Fruit fly (Drosophila melanogaster): ENCODE measurements around the gene Dhc1.

Dhc1 gene

DNA sequence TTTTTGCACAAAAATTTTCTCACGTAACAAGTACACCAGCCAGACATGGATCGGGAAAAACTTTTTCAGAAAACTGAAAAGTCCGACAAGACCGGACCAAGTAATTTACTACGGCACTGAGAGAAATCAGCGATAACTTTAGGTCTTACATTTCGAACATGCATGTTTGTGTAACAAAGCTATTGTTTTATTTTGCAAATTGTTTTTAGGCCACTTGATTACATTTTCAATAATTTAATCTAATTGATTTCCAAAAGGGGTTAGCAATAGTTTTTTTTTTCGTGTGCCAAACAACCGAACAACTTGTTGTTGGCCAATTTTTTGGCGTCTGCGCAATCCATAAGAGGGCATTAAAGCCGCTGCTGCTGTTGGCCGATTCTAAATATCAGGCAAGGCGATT lies 61.3 kb downstream of the Dhc1 start (continued):
- 0 out of 3 replicates have a peak, but pooled peaks have one; percentile 27 for TF ChIP-seq CG2889 (GFP tag; IDR thresholded peaks at IDR 0.05)
- peak; percentile 59 for TF ChIP-seq CG1792 (GFP tag; optimal IDR thresholded peaks at IDR 0.05)
- no peak for TF ChIP-seq toy (GFP tag; IDR thresholded peaks at IDR 0.05)
- no peak for TF ChIP-seq HmgD (GFP tag; optimal IDR thresholded peaks at IDR 0.05)
- no peak for TF ChIP-seq gsb (GFP tag; IDR thresholded peaks at IDR 0.05)
- no peak for TF ChIP-seq pfk (GFP tag; optimal IDR thresholded peaks at IDR 0.05)
- TF ChIP-seq slp2 (GFP tag; optimal IDR thresholded peaks at IDR 0.05) = peak; percentile 12
- TF ChIP-seq prd (optimal IDR thresholded peaks at IDR 0.05) = no peak
- peak; percentile 79 for TF ChIP-seq prd (GFP tag; IDR thresholded peaks at IDR 0.05)
- TF ChIP-seq wek (GFP tag; optimal IDR thresholded peaks at IDR 0.05) = no peak
- peak; percentile 75 for TF ChIP-seq dmrt99B (tag; optimal IDR thresholded peaks at IDR 0.05)
- TF ChIP-seq CG1529 (GFP tag; optimal IDR thresholded peaks at IDR 0.05) = no peak
- TF ChIP-seq schlank (tag; optimal IDR thresholded peaks at IDR 0.05) = peak; percentile 7
- no peak for TF ChIP-seq Jarid2 (GFP tag; optimal IDR thresholded peaks at IDR 0.05)
- TF ChIP-seq CG2199 (GFP tag; IDR thresholded peaks at IDR 0.05) = no peak
- no peak for TF ChIP-seq CG2129 (GFP tag; IDR thresholded peaks at IDR 0.05; ENCODE audit: partially characterized antibody)
- TF ChIP-seq CG2120 (GFP tag; optimal IDR thresholded peaks at IDR 0.05) = peak; percentile 71
- TF ChIP-seq p53 (GFP tag; optimal IDR thresholded peaks at IDR 0.05) = peak; percentile 4
- no peak for TF ChIP-seq Gsc (GFP tag; IDR thresholded peaks at IDR 0.05)
- peak; percentile 65 for TF ChIP-seq CG15514 (GFP tag; optimal IDR thresholded peaks at IDR 0.05)
- TF ChIP-seq CoRest (tag; optimal IDR thresholded peaks at IDR 0.05) = peak; percentile 28
- peak; percentile 55 for TF ChIP-seq sob (GFP tag; IDR thresholded peaks at IDR 0.05)
- TF ChIP-seq da (GFP tag; optimal IDR thresholded peaks at IDR 0.05) = no peak
- TF ChIP-seq HLH4C (GFP tag; IDR thresholded peaks at IDR 0.05; ENCODE audit: partially characterized antibody) = no peak
- TF ChIP-seq stwl (tag; optimal IDR thresholded peaks at IDR 0.05) = no peak
- TF ChIP-seq CG11093 (GFP tag; IDR thresholded peaks at IDR 0.05) = no peak
- peak; percentile 16 for TF ChIP-seq Dek (tag; optimal IDR thresholded peaks at IDR 0.05)
- peak; percentile 14 for TF ChIP-seq Atf-2 (GFP tag; optimal IDR thresholded peaks at IDR 0.05)
- TF ChIP-seq ssp (GFP tag; IDR thresholded peaks at IDR 0.05) = peak; percentile 54
- no peak for TF ChIP-seq CG11560 (tag; IDR thresholded peaks at IDR 0.05)
- no peak for TF ChIP-seq hkb (optimal IDR thresholded peaks at IDR 0.05)
- TF ChIP-seq hkb (GFP tag; IDR thresholded peaks at IDR 0.05) = peak; percentile 86
- no peak for TF ChIP-seq h (optimal IDR thresholded peaks at IDR 0.05)
- TF ChIP-seq CG10431 (GFP tag; optimal IDR thresholded peaks at IDR 0.05) = no peak
- no peak for TF ChIP-seq repo (GFP tag; optimal IDR thresholded peaks at IDR 0.05)
- TF ChIP-seq CG10267 (tag; optimal IDR thresholded peaks at IDR 0.05) = peak; percentile 41
- TF ChIP-seq CG10321 (GFP tag; IDR thresholded peaks at IDR 0.05) = no peak
- TF ChIP-seq abd-A (tag; optimal IDR thresholded peaks at IDR 0.05) = no peak
- no peak for TF ChIP-seq CG6791 (GFP tag; IDR thresholded peaks at IDR 0.05; ENCODE audit: partially characterized antibody)
- TF ChIP-seq bab2 (GFP tag; optimal IDR thresholded peaks at IDR 0.05) = peak; percentile 65
- TF ChIP-seq slou (GFP tag; optimal IDR thresholded peaks at IDR 0.05) = no peak
- peak; percentile 21 for TF ChIP-seq Atf3 (GFP tag; optimal IDR thresholded peaks at IDR 0.05)
- TF ChIP-seq Bdp1 (GFP tag; optimal IDR thresholded peaks at IDR 0.05) = peak; percentile 31
- no peak for TF ChIP-seq fu2 (GFP tag; optimal IDR thresholded peaks at IDR 0.05)
- peak; percentile 49 for TF ChIP-seq ind (GFP tag; optimal IDR thresholded peaks at IDR 0.05)
- peak; percentile 12 for TF ChIP-seq CG14710 (tag; optimal IDR thresholded peaks at IDR 0.05)
- TF ChIP-seq Dll (GFP tag; IDR thresholded peaks at IDR 0.05; ENCODE audit: partially characterized antibody) = no peak
- peak; percentile 59 for TF ChIP-seq ttk (GFP tag; IDR thresholded peaks at IDR 0.05)
- TF ChIP-seq lmd (GFP tag; IDR thresholded peaks at IDR 0.05) = peak; percentile 61
- TF ChIP-seq Spps (tag; optimal IDR thresholded peaks at IDR 0.05) = no peak
- TF ChIP-seq CG5180 (GFP tag; optimal IDR thresholded peaks at IDR 0.05) = peak; percentile 36
- TF ChIP-seq CG7357 (GFP tag; IDR thresholded peaks at IDR 0.05) = 0 out of 3 replicates have a peak, but pooled peaks have one; percentile 47
- TF ChIP-seq CG32532 (GFP tag; IDR thresholded peaks at IDR 0.05) = peak; percentile 45; the same call in 1 of the 2 replicates
